Fruit fly (Drosophila melanogaster) whole organism, prepupa: ENCODE data around the gene CCAP.

Source experiments
- Blimp-1 ChIP-seq: fragments of 200-800 bp; sonication (Bioruptor generic); optimal IDR thresholded peaks from 3 replicates; lab custom pipeline; 2017; ENCODE audit warnings: missing biosample characterization, missing genetic modification characterization, mild to moderate bottlenecking, moderate library complexity, missing genetic modification reagents
- CG10631 ChIP-seq: fragments of 200-800 bp; sonication (Bioruptor generic); optimal IDR thresholded peaks from 2 replicates; lab custom pipeline; 2016; ENCODE audit warnings: missing biosample characterization, missing genetic modification characterization
- CG10669 ChIP-seq: fragments of 200-800 bp; sonication (Bioruptor generic); optimal IDR thresholded peaks from 3 replicates; lab custom pipeline; 2018; ENCODE audit warnings: missing biosample characterization, mild to moderate bottlenecking, missing genetic modification characterization, moderate library complexity
- CG11294 ChIP-seq: fragments of 200-800 bp; sonication (Bioruptor generic); IDR thresholded peaks from 2 replicates; pipeline ENCODE4 v1.3.6; 2022; ENCODE audit warnings: missing biosample characterization, missing genetic modification characterization
- CG15336 ChIP-seq: fragments of 200-800 bp; sonication (Bioruptor generic); IDR thresholded peaks from 2 replicates; pipeline ENCODE4 v1.3.6; 2022; ENCODE audit warnings: missing biosample characterization, missing genetic modification characterization
- CG1621 ChIP-seq: fragments of 200-800 bp; sonication (Bioruptor generic); optimal IDR thresholded peaks from 3 replicates; lab custom pipeline; 2018; ENCODE audit warnings: missing biosample characterization, mild to moderate bottlenecking, missing genetic modification characterization
- CG3032 ChIP-seq: fragments of 200-800 bp; optimal IDR thresholded peaks from 2 replicates; lab custom pipeline; 2019; ENCODE audit warnings: missing biosample characterization, mild to moderate bottlenecking, missing genetic modification characterization, moderate library complexity
- CG31627 ChIP-seq: fragments of 200-800 bp; sonication (Bioruptor generic); optimal IDR thresholded peaks from 3 replicates; lab custom pipeline; 2016; ENCODE audit warnings: missing biosample characterization, missing genetic modification characterization
- CG32006 ChIP-seq: fragments of 200-800 bp; sonication (Bioruptor generic); optimal IDR thresholded peaks from 3 replicates; lab custom pipeline; 2017; ENCODE audit warnings: missing biosample characterization, mild to moderate bottlenecking, missing genetic modification characterization
- CG34406 ChIP-seq: fragments of 200-800 bp; sonication (Bioruptor generic); optimal IDR thresholded peaks from 3 replicates; lab custom pipeline; 2016; ENCODE audit warnings: missing biosample characterization, missing genetic modification characterization
- CG3919 ChIP-seq: fragments of 200-800 bp; sonication (Bioruptor generic); optimal IDR thresholded peaks from 3 replicates; lab custom pipeline; 2016; ENCODE audit warnings: missing biosample characterization, missing genetic modification characterization
- CG4318 ChIP-seq: fragments of 200-800 bp; sonication (Bioruptor generic); optimal IDR thresholded peaks from 3 replicates; lab custom pipeline; 2017; ENCODE audit warnings: missing biosample characterization, mild to moderate bottlenecking, missing genetic modification characterization
- CG6163 ChIP-seq: fragments of 200-800 bp; sonication (Bioruptor generic); IDR thresholded peaks from 3 replicates; pipeline ENCODE4 v1.3.6; 2022; ENCODE audit warnings: missing biosample characterization, missing genetic modification characterization
- CG6276 ChIP-seq: fragments of 200-800 bp; sonication (Bioruptor generic); optimal IDR thresholded peaks from 2 replicates; lab custom pipeline; 2017; ENCODE audit warnings: missing biosample characterization, mild to moderate bottlenecking, missing genetic modification characterization
- CG6792 ChIP-seq: fragments of 200-800 bp; sonication (Bioruptor generic); optimal IDR thresholded peaks from 3 replicates; lab custom pipeline; 2016; ENCODE audit warnings: missing biosample characterization, missing genetic modification characterization
- CG6854 ChIP-seq: fragments of 200-800 bp; sonication (Bioruptor generic); optimal IDR thresholded peaks from 2 replicates; lab custom pipeline; 2017; ENCODE audit warnings: missing biosample characterization, mild to moderate bottlenecking, missing genetic modification characterization
- CG8119 ChIP-seq: fragments of 200-800 bp; sonication (Bioruptor generic); IDR thresholded peaks from 3 replicates; pipeline ENCODE4 v1.3.6; 2022; ENCODE audit warnings: missing biosample characterization, missing genetic modification characterization
- CG8632 ChIP-seq: fragments of 200-800 bp; sonication (Bioruptor generic); optimal IDR thresholded peaks from 3 replicates; lab custom pipeline; 2016; ENCODE audit warnings: missing biosample characterization, missing genetic modification characterization
- CG9139 ChIP-seq: fragments of 200-800 bp; sonication (Bioruptor generic); optimal IDR thresholded peaks from 3 replicates; lab custom pipeline; 2017; ENCODE audit warnings: missing biosample characterization, mild to moderate bottlenecking, missing genetic modification characterization
- Eip75B ChIP-seq: fragments of 200-800 bp; sonication (Bioruptor generic); optimal IDR thresholded peaks from 3 replicates; lab custom pipeline; 2016; ENCODE audit warnings: missing biosample characterization, missing genetic modification characterization
- Eip78C ChIP-seq: fragments of 200-800 bp; sonication (Bioruptor generic); peaks from one replicate; lab custom pipeline; 2016; ENCODE audit warnings: missing biosample characterization, missing genetic modification characterization
- Eip93F ChIP-seq: fragments of 200-800 bp; sonication (Bioruptor generic); optimal IDR thresholded peaks from 2 replicates; lab custom pipeline; 2016; ENCODE audit warnings: missing biosample characterization, mild to moderate bottlenecking, missing genetic modification characterization
- Ets21C ChIP-seq: fragments of 200-800 bp; sonication (Bioruptor generic); optimal IDR thresholded peaks from 3 replicates; lab custom pipeline; 2016; ENCODE audit warnings: missing biosample characterization, missing genetic modification characterization
- Gug ChIP-seq: fragments of 200-800 bp; sonication (Bioruptor generic); IDR thresholded peaks from 2 replicates; pipeline ENCODE4 v1.3.6; 2022; ENCODE audit warnings: missing biosample characterization, missing genetic modification characterization
- Hr39 ChIP-seq: fragments of 200-800 bp; sonication (Bioruptor generic); optimal IDR thresholded peaks from 2 replicates; lab custom pipeline; 2016; ENCODE audit warnings: missing biosample characterization, missing genetic modification characterization
- Hr4 ChIP-seq: fragments of 200-800 bp; sonication (Bioruptor generic); optimal IDR thresholded peaks from 3 replicates; lab custom pipeline; 2016; ENCODE audit warnings: missing biosample characterization, missing genetic modification characterization
- Lpt ChIP-seq: fragments of 200-800 bp; sonication (Bioruptor generic); optimal IDR thresholded peaks from 3 replicates; lab custom pipeline; 2016; ENCODE audit warnings: missing biosample characterization, missing genetic modification characterization
- Met ChIP-seq: fragments of 200-800 bp; sonication (Bioruptor generic); optimal IDR thresholded peaks from 3 replicates; lab custom pipeline; 2016; ENCODE audit warnings: missing biosample characterization, missing genetic modification characterization
- Sox102F ChIP-seq: fragments of 200-800 bp; sonication (Bioruptor generic); optimal IDR thresholded peaks from 2 replicates; lab custom pipeline; 2016; ENCODE audit warnings: missing biosample characterization, mild to moderate bottlenecking, missing genetic modification characterization
- Sox14 ChIP-seq: fragments of 200-800 bp; sonication (Bioruptor generic); optimal IDR thresholded peaks from 3 replicates; lab custom pipeline; 2016; ENCODE audit warnings: missing biosample characterization, missing genetic modification characterization
- Sox15 ChIP-seq: fragments of 200-800 bp; sonication (Bioruptor generic); optimal IDR thresholded peaks from 3 replicates; lab custom pipeline; 2016; ENCODE audit warnings: missing biosample characterization, missing genetic modification characterization
- achi ChIP-seq: fragments of 200-800 bp; sonication (Bioruptor generic); optimal IDR thresholded peaks from 3 replicates; lab custom pipeline; 2016; ENCODE audit warnings: missing biosample characterization, missing genetic modification characterization
- acj6 ChIP-seq: fragments of 200-800 bp; sonication (Bioruptor generic); optimal IDR thresholded peaks from 3 replicates; lab custom pipeline; 2016; ENCODE audit warnings: missing biosample characterization, missing genetic modification characterization
- cyc ChIP-seq: fragments of 200-800 bp; sonication (Bioruptor generic); optimal IDR thresholded peaks from 3 replicates; lab custom pipeline; 2016; ENCODE audit warnings: missing biosample characterization, missing genetic modification characterization
- dac ChIP-seq: fragments of 200-800 bp; sonication (Bioruptor generic); optimal IDR thresholded peaks from 2 replicates; lab custom pipeline; 2017; ENCODE audit warnings: missing biosample characterization, mild to moderate bottlenecking, missing genetic modification characterization
- dsx ChIP-seq: fragments of 200-800 bp; optimal IDR thresholded peaks from 3 replicates; lab custom pipeline; 2019; ENCODE audit warnings: missing biosample characterization, mild to moderate bottlenecking, missing genetic modification characterization, moderate library complexity; ENCODE audit not compliant: poor library complexity, severe bottlenecking
- eg ChIP-seq: fragments of 200-800 bp; sonication (Bioruptor generic); IDR thresholded peaks from 3 replicates; pipeline ENCODE4 v1.3.6; 2022; ENCODE audit warnings: missing biosample characterization, missing genetic modification characterization
- esn ChIP-seq: fragments of 200-800 bp; sonication (Bioruptor generic); optimal IDR thresholded peaks from 2 replicates; lab custom pipeline; 2016; ENCODE audit warnings: missing biosample characterization, mild to moderate bottlenecking, missing genetic modification characterization, moderate library complexity
- fkh ChIP-seq: fragments of 200-800 bp; sonication (Bioruptor generic); optimal IDR thresholded peaks from 3 replicates; lab custom pipeline; 2017; ENCODE audit warnings: missing biosample characterization, mild to moderate bottlenecking, missing genetic modification characterization, moderate library complexity
- lz ChIP-seq: fragments of 200-800 bp; sonication (Bioruptor generic); optimal IDR thresholded peaks from 3 replicates; lab custom pipeline; 2016; ENCODE audit warnings: missing biosample characterization, missing genetic modification characterization
- net ChIP-seq: fragments of 200-800 bp; sonication (Bioruptor generic); optimal IDR thresholded peaks from 3 replicates; lab custom pipeline; 2016; ENCODE audit warnings: missing biosample characterization, missing genetic modification characterization
- pdm3 ChIP-seq: fragments of 200-800 bp; sonication (Bioruptor generic); optimal IDR thresholded peaks from 3 replicates; lab custom pipeline; 2016; ENCODE audit warnings: missing biosample characterization, missing genetic modification characterization
- spab ChIP-seq: fragments of 200-800 bp; sonication (Bioruptor generic); optimal IDR thresholded peaks from 2 replicates; lab custom pipeline; 2017; ENCODE audit warnings: missing biosample characterization, mild to moderate bottlenecking, missing genetic modification characterization, missing genetic modification reagents
- svp ChIP-seq: fragments of 200-800 bp; sonication (Bioruptor generic); peaks from one replicate; lab custom pipeline; 2016; ENCODE audit warnings: missing biosample characterization, missing genetic modification characterization
- topi ChIP-seq: fragments of 200-800 bp; sonication (Bioruptor generic); optimal IDR thresholded peaks from 3 replicates; lab custom pipeline; 2016; ENCODE audit warnings: missing biosample characterization, missing genetic modification characterization

The CCAP gene

DNA sequence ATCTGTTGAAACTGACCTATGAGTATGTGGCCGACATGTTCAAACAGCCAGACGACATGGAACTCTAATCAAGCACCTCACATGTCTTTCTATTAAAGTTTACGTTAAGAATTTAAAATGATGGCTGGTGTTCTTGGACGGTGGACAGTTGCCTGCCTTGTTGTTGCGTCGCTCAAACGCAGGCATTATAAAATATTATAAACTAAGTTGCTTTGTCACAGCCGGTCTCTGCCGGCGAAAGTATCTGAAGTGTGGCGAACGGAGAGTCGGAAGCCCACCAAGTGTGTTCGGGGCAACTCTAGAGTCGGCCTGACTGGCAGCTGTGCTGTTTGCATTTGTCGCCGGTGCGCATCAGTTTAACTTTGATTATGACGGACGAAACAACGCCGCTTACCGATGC, 7.2 kb downstream of the CCAP start, which contains the start of gene cd:
Gene cd, plus strand, starts transcription at position 301 of the 400 bp plus-strand sequence.
- no peak for TF ChIP-seq pdm3 (GFP tag; lab: Kevin White, UChicago)
- no peak for TF ChIP-seq CG15336
- TF ChIP-seq Eip93F (GFP tag; lab: Kevin White, UChicago) = no peak
- no peak for TF ChIP-seq dsx (GFP tag; lab: Kevin White, UChicago)
- TF ChIP-seq achi (GFP tag; lab: Kevin White, UChicago) = no peak
- TF ChIP-seq CG31627 (GFP tag; lab: Kevin White, UChicago) = no peak
- TF ChIP-seq CG11294 (GFP tag; lab: Robert Waterston, UW) = no peak
- TF ChIP-seq CG4318 (GFP tag; lab: Kevin White, UChicago) = no peak
- TF ChIP-seq CG6854 (GFP tag; lab: Kevin White, UChicago) = no peak
- TF ChIP-seq fkh (GFP tag; lab: Kevin White, UChicago) = no peak
- no peak for TF ChIP-seq Sox102F (GFP tag; lab: Kevin White, UChicago)
- TF ChIP-seq CG3919 = no peak
- no peak for TF ChIP-seq Met
- no peak for TF ChIP-seq CG32006 (GFP tag; lab: Kevin White, UChicago)
- no peak for TF ChIP-seq CG10631 (GFP tag; lab: Kevin White, UChicago)
- TF ChIP-seq Sox14 (GFP tag; lab: Kevin White, UChicago) = no peak
- no peak for TF ChIP-seq CG1621 (tag; lab: Kevin White, UChicago)
- no peak for TF ChIP-seq eg (GFP tag; lab: Robert Waterston, UW)
- TF ChIP-seq Hr4 (GFP tag; lab: Kevin White, UChicago) = no peak

- TF ChIP-seq CG6792 (GFP tag; lab: Kevin White, UChicago) = peak; percentile 53
- peak; percentile 81 for TF ChIP-seq dsx (GFP tag; lab: Kevin White, UChicago)
- no peak for TF ChIP-seq Lpt
- TF ChIP-seq Eip78C (GFP tag; lab: Kevin White, UChicago) = no peak
- TF ChIP-seq CG34406 (GFP tag; lab: Kevin White, UChicago) = peak; percentile 72
- TF ChIP-seq CG6163 (GFP tag; lab: Robert Waterston, UW) = peak; percentile 22; the same call in 1 of the 3 replicates
- peak; percentile 8 for TF ChIP-seq CG31627 (GFP tag; lab: Kevin White, UChicago)
- TF ChIP-seq CG8632 = peak; percentile 54
- peak; percentile 40; the same call in 1 of the 2 replicates for TF ChIP-seq Gug (GFP tag; lab: Robert Waterston, UW)
- TF ChIP-seq Ets21C = no peak
- peak; percentile 65 for TF ChIP-seq esn (GFP tag; lab: Kevin White, UChicago)
- TF ChIP-seq net (GFP tag; lab: Kevin White, UChicago) = no peak
- TF ChIP-seq lz (GFP tag; lab: Kevin White, UChicago) = peak; percentile 52
- TF ChIP-seq CG15336 = peak; percentile 24; the same call in 1 of the 2 replicates
- TF ChIP-seq CG8119 (GFP tag; lab: Robert Waterston, UW) = peak; percentile 63; the same call in 2 of the 3 replicates
- TF ChIP-seq CG3032 (tag; lab: Kevin White, UChicago) = peak; percentile 81
- TF ChIP-seq Sox14 (GFP tag; lab: Kevin White, UChicago) = peak; percentile 56
- TF ChIP-seq CG6276 (GFP tag; lab: Kevin White, UChicago) = no peak
- no peak for TF ChIP-seq CG10669 (GFP tag; lab: Kevin White, UChicago)
Measured at dm6 chr3R:22690311-22690710, 11.6 kb downstream of the CCAP start, which contains the start of the genes wfs1 and Nup133. Gene wfs1 (minus strand): TSS chr3R:22690380. Gene Nup133 (plus strand): TSS chr3R:22690607.

- TF ChIP-seq CG34406 (GFP tag; lab: Kevin White, UChicago) = peak; percentile 36
- no peak for TF ChIP-seq spab
- TF ChIP-seq eg (GFP tag; lab: Robert Waterston, UW) = peak; percentile 56
- peak; percentile 35 for TF ChIP-seq CG9139
- no peak for TF ChIP-seq dac
- peak; percentile 73 for TF ChIP-seq CG6854 (GFP tag; lab: Kevin White, UChicago)
- peak; percentile 11 for TF ChIP-seq CG1621 (tag; lab: Kevin White, UChicago)
- TF ChIP-seq Eip75B (GFP tag; lab: Kevin White, UChicago) = peak; percentile 39
- no peak for TF ChIP-seq Blimp-1
- peak; percentile 27 for TF ChIP-seq CG3032 (tag; lab: Kevin White, UChicago)
- peak; percentile 20 for TF ChIP-seq acj6 (GFP tag; lab: Kevin White, UChicago)
- no peak for TF ChIP-seq Hr39 (GFP tag; lab: Kevin White, UChicago)
- TF ChIP-seq Ets21C = no peak
- peak; percentile 50 for TF ChIP-seq CG10631 (GFP tag; lab: Kevin White, UChicago)
- peak; percentile 4 for TF ChIP-seq fkh (GFP tag; lab: Kevin White, UChicago)
- peak; percentile 81 for TF ChIP-seq svp (GFP tag; lab: Kevin White, UChicago)
- peak; percentile 13; the same call in 1 of the 3 replicates for TF ChIP-seq CG8119 (GFP tag; lab: Robert Waterston, UW)
- peak; percentile 56 for TF ChIP-seq Sox102F (GFP tag; lab: Kevin White, UChicago)
- TF ChIP-seq CG31627 (GFP tag; lab: Kevin White, UChicago) = peak; percentile 33
- TF ChIP-seq cyc (GFP tag; lab: Kevin White, UChicago) = peak; percentile 36
- TF ChIP-seq Sox15 (GFP tag; lab: Kevin White, UChicago) = no peak
- peak; percentile 45 for TF ChIP-seq topi (GFP tag; lab: Kevin White, UChicago)
- TF ChIP-seq CG32006 (GFP tag; lab: Kevin White, UChicago) = no peak
- TF ChIP-seq dsx (GFP tag; lab: Kevin White, UChicago) = peak; percentile 57
- TF ChIP-seq Gug (GFP tag; lab: Robert Waterston, UW) = no peak
- TF ChIP-seq CG10669 (GFP tag; lab: Kevin White, UChicago) = no peak
Measured at dm6 chr3R:22686336-22686874, 15.5 kb downstream of the CCAP start, which contains the start of the genes Gclm and CG17625. Gene Gclm (minus strand): TSS chr3R:22686510. Gene CG17625 (plus strand): TSS chr3R:22686849.
